Fruit fly (Drosophila melanogaster) whole organism, embryonic: Measurements from ENCODE around the gene Smvt.
A peak's percentile ranks its signal among the peaks of the same experiment; 100 is the strongest.

Experiments used
- Aef1 ChIP-seq: fragments of 200-800 bp; sonication (Bioruptor generic); IDR thresholded peaks from 3 replicates; pipeline ENCODE4 v1.3.6; 2022; ENCODE audit warnings: missing biosample characterization, missing genetic modification characterization
- Bgb ChIP-seq: fragments of 200-800 bp; sonication (Bioruptor generic); IDR thresholded peaks from 2 replicates; pipeline ENCODE4 v1.3.6; 2022; ENCODE audit warnings: missing biosample characterization, missing genetic modification characterization; ENCODE audit not compliant: partially characterized antibody
- CG10209 ChIP-seq: fragments of 200-800 bp; sonication (Bioruptor generic); optimal IDR thresholded peaks from 3 replicates; lab custom pipeline; 2017; ENCODE audit warnings: missing biosample characterization, mild to moderate bottlenecking, missing genetic modification characterization, missing genetic modification reagents
- CG11093 ChIP-seq: fragments of 200-800 bp; sonication (Bioruptor generic); IDR thresholded peaks from 3 replicates; pipeline ENCODE4 v1.3.6; 2022; ENCODE audit warnings: missing biosample characterization, missing genetic modification characterization
- CG12299 ChIP-seq: fragments of 200-800 bp; sonication (Bioruptor generic); optimal IDR thresholded peaks from 2 replicates; lab custom pipeline; 2018; ENCODE audit warnings: missing biosample characterization, mild to moderate bottlenecking, missing genetic modification characterization
- CG1233 ChIP-seq: fragments of 200-800 bp; sonication (Bioruptor generic); optimal IDR thresholded peaks from 4 replicates; lab custom pipeline; 2018; ENCODE audit warnings: missing biosample characterization, mild to moderate bottlenecking, missing genetic modification characterization
- CG13775 ChIP-seq: fragments of 200-800 bp; sonication (Bioruptor generic); optimal IDR thresholded peaks from 3 replicates; lab custom pipeline; 2017; ENCODE audit warnings: missing biosample characterization, mild to moderate bottlenecking, missing genetic modification characterization
- CG15073 ChIP-seq: fragments of 200-800 bp; sonication (Bioruptor generic); optimal IDR thresholded peaks from 2 replicates; lab custom pipeline; 2016; ENCODE audit warnings: missing biosample characterization, missing genetic modification characterization
- CG1602 ChIP-seq: fragments of 200-800 bp; sonication (Bioruptor generic); optimal IDR thresholded peaks from 3 replicates; lab custom pipeline; 2016; ENCODE audit warnings: missing biosample characterization, missing genetic modification characterization
- CG17328 ChIP-seq: fragments of 200-800 bp; sonication (Bioruptor generic); IDR thresholded peaks from 2 replicates; pipeline ENCODE4 v1.3.6; 2022; ENCODE audit warnings: missing biosample characterization, missing genetic modification characterization
- CG17385 ChIP-seq: fragments of 200-800 bp; sonication (Bioruptor generic); optimal IDR thresholded peaks from 3 replicates; lab custom pipeline; 2018; ENCODE audit warnings: missing biosample characterization, mild to moderate bottlenecking, missing genetic modification characterization
- CG2116 ChIP-seq: fragments of 200-800 bp; sonication (Bioruptor generic); optimal IDR thresholded peaks from 3 replicates; lab custom pipeline; 2018; ENCODE audit warnings: missing biosample characterization, mild to moderate bottlenecking, missing genetic modification characterization
- CG2120 ChIP-seq: fragments of 200-800 bp; sonication (Bioruptor generic); optimal IDR thresholded peaks from 3 replicates; lab custom pipeline; 2016; ENCODE audit warnings: missing biosample characterization, missing genetic modification characterization
- CG30020 ChIP-seq: fragments of 200-800 bp; optimal IDR thresholded peaks from 2 replicates; lab custom pipeline; 2019; ENCODE audit warnings: missing biosample characterization, mild to moderate bottlenecking, missing genetic modification characterization, moderate library complexity
- CG30403 ChIP-seq: fragments of 200-800 bp; sonication (Bioruptor generic); optimal IDR thresholded peaks from 3 replicates; lab custom pipeline; 2016; ENCODE audit warnings: missing biosample characterization, missing genetic modification characterization
- CG3065 ChIP-seq: fragments of 200-800 bp; sonication (Bioruptor generic); optimal IDR thresholded peaks from 2 replicates; lab custom pipeline; 2016; ENCODE audit warnings: missing biosample characterization, missing genetic modification characterization
- CG31388 ChIP-seq: fragments of 200-800 bp; sonication (Bioruptor generic); optimal IDR thresholded peaks from 2 replicates; lab custom pipeline; 2016; ENCODE audit warnings: missing biosample characterization, missing genetic modification characterization
- CG4730 ChIP-seq: fragments of 200-800 bp; sonication (Bioruptor generic); IDR thresholded peaks from 2 replicates; pipeline ENCODE4 v1.3.6; 2022; ENCODE audit warnings: missing biosample characterization, missing genetic modification characterization
- CG6272 ChIP-seq: fragments of 200-800 bp; sonication (Bioruptor generic); IDR thresholded peaks from 2 replicates; pipeline ENCODE4 v1.3.6; 2022; ENCODE audit warnings: missing biosample characterization, missing genetic modification characterization
- CG8478 ChIP-seq: fragments of >200 bp; optimal IDR thresholded peaks from 2 replicates; lab custom pipeline; 2018
- CG9437 ChIP-seq: fragments of 200-800 bp; sonication (Bioruptor generic); optimal IDR thresholded peaks from 2 replicates; lab custom pipeline; 2018; ENCODE audit warnings: missing biosample characterization, mild to moderate bottlenecking, missing genetic modification characterization
- CG9727 ChIP-seq: fragments of 200-800 bp; sonication (Bioruptor generic); optimal IDR thresholded peaks from 3 replicates; lab custom pipeline; 2017; ENCODE audit warnings: missing biosample characterization, mild to moderate bottlenecking, missing genetic modification characterization
- CG9932 ChIP-seq: fragments of 200-800 bp; sonication (Bioruptor generic); IDR thresholded peaks from 2 replicates; pipeline ENCODE4 v1.3.6; 2022; ENCODE audit warnings: missing biosample characterization, missing genetic modification characterization
- D ChIP-seq, 2 experiments: fragments of 200-800 bp in 1 of 2; fragments of >200 bp in 1 of 2; sonication (Bioruptor generic) in 1 of 2; optimal IDR thresholded peaks; 2 replicates in 1 of 2; 3 replicates in 1 of 2; lab custom pipeline; 2017; ENCODE audit warnings: mild to moderate bottlenecking in 1 of 2, missing biosample characterization in 1 of 2, missing genetic modification characterization in 1 of 2, missing genetic modification reagents in 1 of 2
- D19A ChIP-seq: fragments of 200-800 bp; optimal IDR thresholded peaks from 3 replicates; lab custom pipeline; 2019; ENCODE audit warnings: missing biosample characterization, mild to moderate bottlenecking, missing genetic modification characterization, moderate library complexity
- Dfd ChIP-seq, 2 experiments: fragments of >200 bp; optimal IDR thresholded peaks; 2 replicates each; lab custom pipeline; 2017; ENCODE audit warnings: missing biosample characterization in 2 of 2, missing genetic modification characterization in 2 of 2
- HmgZ ChIP-seq: fragments of 200-800 bp; sonication (Bioruptor generic); optimal IDR thresholded peaks from 2 replicates; lab custom pipeline; 2018; ENCODE audit warnings: missing biosample characterization, mild to moderate bottlenecking, missing genetic modification characterization
- Hsf ChIP-seq: fragments of 200-800 bp; sonication (Bioruptor generic); optimal IDR thresholded peaks from 3 replicates; lab custom pipeline; 2016; ENCODE audit warnings: missing biosample characterization, missing genetic modification characterization
- Opbp ChIP-seq: fragments of 200-800 bp; sonication (Bioruptor generic); IDR thresholded peaks from 3 replicates; pipeline ENCODE4 v1.3.6; 2022; ENCODE audit warnings: missing biosample characterization, missing genetic modification characterization; ENCODE audit not compliant: partially characterized antibody
- Trl ChIP-seq, 3 experiments: fragments of >200 bp in 2 of 3; fragments of 200-800 bp in 1 of 3; sonication (Bioruptor generic) in 1 of 3; optimal IDR thresholded peaks; 2 replicates in 1 of 3; 3 replicates in 2 of 3; lab custom pipeline; 2016 to 2017; ENCODE audit warnings: missing biosample characterization in 1 of 3, missing genetic modification characterization in 1 of 3
- cg ChIP-seq: fragments of 200-800 bp; sonication (Bioruptor generic); optimal IDR thresholded peaks from 3 replicates; lab custom pipeline; 2019; ENCODE audit warnings: missing biosample characterization, mild to moderate bottlenecking, missing genetic modification characterization, moderate library complexity
- corto ChIP-seq: fragments of 200-800 bp; sonication (Bioruptor generic); optimal IDR thresholded peaks from 2 replicates; lab custom pipeline; 2016; ENCODE audit warnings: missing biosample characterization, mild to moderate bottlenecking, missing genetic modification characterization, moderate library complexity
- crp ChIP-seq, 2 experiments: fragments of 200-800 bp; sonication (Bioruptor generic); optimal IDR thresholded peaks; 2 replicates in 1 of 2; 3 replicates in 1 of 2; lab custom pipeline; 2017; ENCODE audit warnings: missing biosample characterization in 2 of 2, missing genetic modification characterization in 2 of 2, mild to moderate bottlenecking in 1 of 2, moderate library complexity in 1 of 2
- dmrt11E ChIP-seq: fragments of 200-800 bp; sonication (Bioruptor generic); optimal IDR thresholded peaks from 3 replicates; lab custom pipeline; 2018; ENCODE audit warnings: missing biosample characterization, mild to moderate bottlenecking, missing genetic modification characterization, moderate library complexity
- dysf ChIP-seq: fragments of 200-800 bp; sonication (Bioruptor generic); IDR thresholded peaks from 3 replicates; pipeline ENCODE4 v1.3.6; 2022; ENCODE audit warnings: missing biosample characterization, missing genetic modification characterization
- inv ChIP-seq: fragments of 200-800 bp; sonication (Bioruptor generic); IDR thresholded peaks from 2 replicates; pipeline ENCODE4 v1.3.6; 2022; ENCODE audit warnings: missing biosample characterization, missing genetic modification characterization; ENCODE audit not compliant: partially characterized antibody
- klu ChIP-seq: fragments of 200-800 bp; sonication (Bioruptor generic); IDR thresholded peaks from 2 replicates; pipeline ENCODE4 v1.3.6; 2022; ENCODE audit warnings: missing biosample characterization, missing genetic modification characterization
- lilli ChIP-seq: fragments of 200-800 bp; sonication (Bioruptor generic); optimal IDR thresholded peaks from 3 replicates; lab custom pipeline; 2016; ENCODE audit warnings: missing biosample characterization, missing genetic modification characterization
- nmo ChIP-seq: fragments of 200-800 bp; sonication (Bioruptor generic); optimal IDR thresholded peaks from 2 replicates; lab custom pipeline; 2018; ENCODE audit warnings: missing biosample characterization, mild to moderate bottlenecking, missing genetic modification characterization, moderate library complexity
- pnt ChIP-seq: fragments of 200-800 bp; sonication (Bioruptor generic); optimal IDR thresholded peaks from 3 replicates; lab custom pipeline; 2016; ENCODE audit warnings: missing biosample characterization, missing genetic modification characterization
- slbo ChIP-seq: fragments of 200-800 bp; sonication (Bioruptor generic); IDR thresholded peaks from 2 replicates; pipeline ENCODE4 v1.3.6; 2022; ENCODE audit warnings: missing biosample characterization, missing genetic modification characterization
- stwl ChIP-seq: fragments of 200-800 bp; sonication (Bioruptor generic); optimal IDR thresholded peaks from 3 replicates; lab custom pipeline; 2018; ENCODE audit warnings: missing biosample characterization, mild to moderate bottlenecking, missing genetic modification characterization, moderate library complexity
- tap ChIP-seq: fragments of 200-800 bp; optimal IDR thresholded peaks from 3 replicates; lab custom pipeline; 2019; ENCODE audit warnings: missing biosample characterization, mild to moderate bottlenecking, missing genetic modification characterization, moderate library complexity
- tin ChIP-seq: fragments of 200-800 bp; sonication (Bioruptor generic); optimal IDR thresholded peaks from 3 replicates; lab custom pipeline; 2016; ENCODE audit warnings: missing biosample characterization, missing genetic modification characterization
- twi ChIP-seq: fragments of 200-800 bp; optimal IDR thresholded peaks from 2 replicates; lab custom pipeline; 2019; ENCODE audit warnings: missing biosample characterization, mild to moderate bottlenecking, missing genetic modification characterization, moderate library complexity
- unc-4 ChIP-seq: fragments of 200-800 bp; sonication (Bioruptor generic); IDR thresholded peaks from 2 replicates; pipeline ENCODE4 v1.3.6; 2022; ENCODE audit warnings: missing biosample characterization, missing genetic modification characterization; ENCODE audit not compliant: partially characterized antibody
- vnd ChIP-seq: fragments of 200-800 bp; sonication (Bioruptor generic); IDR thresholded peaks from 3 replicates; pipeline ENCODE4 v1.3.6; 2022; ENCODE audit warnings: missing biosample characterization, missing genetic modification characterization; ENCODE audit not compliant: partially characterized antibody
- zfh1 ChIP-seq: fragments of 200-800 bp; sonication (Bioruptor generic); IDR thresholded peaks from 3 replicates; pipeline ENCODE4 v1.3.6; 2022; ENCODE audit warnings: missing biosample characterization, missing genetic modification characterization

The Smvt gene

DNA sequence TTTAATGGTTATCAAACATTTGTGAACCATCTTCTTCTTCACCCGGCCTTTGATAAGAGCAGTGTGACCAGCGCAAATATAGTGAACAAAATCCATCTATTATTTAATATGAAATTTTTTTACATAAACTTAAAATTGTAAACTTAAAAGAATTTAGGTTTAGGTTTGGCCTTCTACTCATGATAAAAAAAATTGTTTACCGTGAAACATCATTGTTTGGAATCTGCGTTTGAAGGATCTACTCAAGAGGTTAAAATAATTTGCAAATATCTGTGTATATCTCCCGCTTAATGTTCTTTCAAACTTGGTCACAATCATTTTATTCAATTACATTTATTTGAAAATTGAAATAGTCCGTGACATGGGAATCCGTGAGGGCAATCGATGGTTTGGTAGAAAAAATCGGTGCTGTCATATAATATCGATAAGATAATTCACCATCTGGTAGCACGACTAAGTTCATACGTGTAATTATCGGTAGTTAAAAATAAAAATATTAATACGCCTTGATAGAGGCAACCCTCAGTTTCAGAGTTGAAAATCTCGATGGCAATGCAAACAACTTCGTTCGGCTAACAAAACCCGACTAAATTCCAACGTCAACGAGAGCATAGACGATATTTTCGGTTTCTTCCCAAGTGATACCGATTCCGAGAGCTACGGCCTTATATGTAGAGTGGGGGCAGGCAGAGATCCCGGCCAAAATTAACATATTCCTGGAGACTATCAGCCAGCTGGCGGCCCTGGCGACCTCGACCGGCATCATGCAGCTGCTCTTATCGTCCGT lies 10.6 kb upstream of the Smvt start, which contains the start of the genes betaGlu and sip3 (continued):
- TF ChIP-seq lilli (peak; percentile 61), D (optimal IDR thresholded peaks at IDR 0.05; lab: Kevin White, UChicago) (no peak), D (GFP tag; optimal IDR thresholded peaks at IDR 0.05; lab: Kevin White, UChicago) (no peak), dysf (GFP tag; lab: Robert Waterston, UW) (no peak), Trl (optimal IDR thresholded peaks at IDR 0.05; lab: Kevin White, UChicago) (no peak), Trl (GFP tag; optimal IDR thresholded peaks at IDR 0.05; lab: Kevin White, UChicago) (no peak), Hsf (peak; percentile 13), tin (GFP tag; lab: Kevin White, UChicago) (no peak), Bgb (GFP tag; lab: Robert Waterston, UW) (peak; percentile 92), CG13775 (peak; percentile 19), vnd (GFP tag; lab: Robert Waterston, UW) (peak; percentile 89), nmo (GFP tag; lab: Kevin White, UChicago) (peak; percentile 59), CG1602 (GFP tag; lab: Kevin White, UChicago) (peak; percentile 11), CG2116 (peak; percentile 89), zfh1 (no peak), cg (no peak), CG30403 (GFP tag; lab: Kevin White, UChicago) (no peak), twi (tag; lab: Kevin White, UChicago) (peak; percentile 24), CG11093 (GFP tag; lab: Robert Waterston, UW) (no peak), Aef1 (GFP tag; lab: Robert Waterston, UW) (no peak), klu (no peak), CG9727 (GFP tag; lab: Kevin White, UChicago) (peak; percentile 20), CG4730 (GFP tag; lab: Robert Waterston, UW) (no peak), dmrt11E (tag; lab: Kevin White, UChicago) (peak; percentile 21), D19A (tag; lab: Kevin White, UChicago) (no peak), slbo (GFP tag; lab: Robert Waterston, UW) (no peak), CG15073 (GFP tag; lab: Kevin White, UChicago) (no peak), CG3065 (GFP tag; lab: Kevin White, UChicago) (no peak), Dfd (GFP tag; optimal IDR thresholded peaks at IDR 0.05; lab: Kevin White, UChicago) (no peak), HmgZ (tag; lab: Kevin White, UChicago) (peak; percentile 43), pnt (GFP tag; lab: Kevin White, UChicago) (no peak), crp (GFP tag; optimal IDR thresholded peaks at IDR 0.05; lab: Kevin White, UChicago) (peak in 1 of 2 experiments; percentile 48), inv (peak; percentile 94), CG9437 (GFP tag; lab: Kevin White, UChicago) (peak; percentile 12), tap (no peak), stwl (tag; lab: Kevin White, UChicago) (peak; percentile 49), corto (GFP tag; lab: Kevin White, UChicago) (no peak), unc-4 (GFP tag; lab: Robert Waterston, UW) (peak; percentile 89), CG1233 (no peak), CG17328 (no peak), CG6272 (GFP tag; lab: Robert Waterston, UW) (no peak), CG8478 (lab: Kevin White, UChicago) (no peak), Opbp (GFP tag; lab: Robert Waterston, UW) (peak; percentile 92), CG10209 (GFP tag; lab: Kevin White, UChicago) (no peak), CG17385 (GFP tag; lab: Kevin White, UChicago) (peak; percentile 96), CG31388 (GFP tag; lab: Kevin White, UChicago) (no peak), CG9932 (GFP tag; lab: Robert Waterston, UW) (peak; percentile 48; the same call in 1 of the 2 replicates), CG2120 (GFP tag; lab: Kevin White, UChicago) (peak; percentile 39), CG30020 (tag; lab: Kevin White, UChicago) (peak; percentile 47), CG12299 (tag; lab: Kevin White, UChicago) (peak; percentile 23)
